Fruit fly (Drosophila melanogaster): Measurements from ENCODE around the gene CG31848.

CG31848 gene

dm6 chr2L:13291066-13291434 lies 25.4 kb upstream of the CG31848 start (continued):
- peak; percentile 4 for TF ChIP-seq CG3281 (GFP tag; optimal IDR thresholded peaks at IDR 0.05)
- 0 out of 3 replicates have a peak, but pooled peaks have one; percentile 7 for TF ChIP-seq Optix (GFP tag; IDR thresholded peaks at IDR 0.05)
- peak; percentile 61; the same call in 1 of the 2 replicates for TF ChIP-seq CG14441 (GFP tag; IDR thresholded peaks at IDR 0.05)
- peak; percentile 6; the same call in 1 of the 2 replicates for TF ChIP-seq Atf6 (GFP tag; IDR thresholded peaks at IDR 0.05)
- TF ChIP-seq Med (GFP tag), result peak; percentile 25
- peak; percentile 58 for TF ChIP-seq Ets65A (GFP tag)
- TF ChIP-seq klu (GFP tag; IDR thresholded peaks at IDR 0.05), result 0 out of 2 replicates have a peak, but pooled peaks have one; percentile 13
- TF ChIP-seq gt (GFP tag; IDR thresholded peaks at IDR 0.05), result 0 out of 2 replicates have a peak, but pooled peaks have one; percentile 12

- TF ChIP-seq Ravus (GFP tag; IDR thresholded peaks at IDR 0.05), result no peak; the same call in 1 of the 2 replicates
- no peak for TF ChIP-seq CG3838 (GFP tag; optimal IDR thresholded peaks at IDR 0.05)
- peak; percentile 77 for TF ChIP-seq CG12299 (tag; optimal IDR thresholded peaks at IDR 0.05)
- 0 out of 3 replicates have a peak, but pooled peaks have one; percentile 11 for TF ChIP-seq Doc3 (GFP tag; IDR thresholded peaks at IDR 0.05; ENCODE audit: partially characterized antibody)
- peak; percentile 31 for TF ChIP-seq CG13123 (GFP tag; optimal IDR thresholded peaks at IDR 0.05)
- peak; percentile 4 for TF ChIP-seq mam (GFP tag; optimal IDR thresholded peaks at IDR 0.05)
- no peak for TF ChIP-seq ind (GFP tag; optimal IDR thresholded peaks at IDR 0.05)
- TF ChIP-seq jigr1 (GFP tag; IDR thresholded peaks at IDR 0.05), result no peak
- peak; percentile 64 for TF ChIP-seq run (tag; optimal IDR thresholded peaks at IDR 0.05)
- no peak for TF ChIP-seq fru (optimal IDR thresholded peaks at IDR 0.05)
- TF ChIP-seq vvl (GFP tag; IDR thresholded peaks at IDR 0.05), result peak; percentile 55; the same call in 1 of the 2 replicates
- TF ChIP-seq dysf (GFP tag; IDR thresholded peaks at IDR 0.05), result peak; percentile 64; the same call in 2 of the 3 replicates
- 0 out of 2 replicates have a peak, but pooled peaks have one; percentile 17 for TF ChIP-seq CG11247 (GFP tag; IDR thresholded peaks at IDR 0.05)
- TF ChIP-seq ham (GFP tag; IDR thresholded peaks at IDR 0.05), result no peak
- peak; percentile 52; the same call in 1 of the 3 replicates for TF ChIP-seq HLH4C (GFP tag; IDR thresholded peaks at IDR 0.05; ENCODE audit: partially characterized antibody)
- peak; percentile 69 for TF ChIP-seq Rfx (GFP tag; IDR thresholded peaks at IDR 0.05)
- TF ChIP-seq eyg (GFP tag; optimal IDR thresholded peaks at IDR 0.05), result peak; percentile 72
- TF ChIP-seq CG10462 (GFP tag; optimal IDR thresholded peaks at IDR 0.05), result peak; percentile 15
- peak; percentile 69 for TF ChIP-seq CG8281 (tag; optimal IDR thresholded peaks at IDR 0.05)
- peak in 1 of 2 experiments; percentile 80 for TF ChIP-seq Eip74EF (GFP tag; optimal IDR thresholded peaks at IDR 0.05)
- peak; percentile 26 for TF ChIP-seq lilli (GFP tag; optimal IDR thresholded peaks at IDR 0.05)
- no peak for TF ChIP-seq fu2 (GFP tag; optimal IDR thresholded peaks at IDR 0.05)
- no peak for TF ChIP-seq chif (GFP tag; optimal IDR thresholded peaks at IDR 0.05)
- TF ChIP-seq wek (GFP tag; optimal IDR thresholded peaks at IDR 0.05), result peak; percentile 90
- TF ChIP-seq CG1529 (GFP tag; optimal IDR thresholded peaks at IDR 0.05), result peak; percentile 84
- TF ChIP-seq slou (GFP tag; optimal IDR thresholded peaks at IDR 0.05), result no peak
- TF ChIP-seq Bteb2 (GFP tag; optimal IDR thresholded peaks at IDR 0.05), result peak; percentile 63
- TF ChIP-seq unc-4 (GFP tag; IDR thresholded peaks at IDR 0.05; ENCODE audit: partially characterized antibody), result peak; percentile 55; the same call in 1 of the 2 replicates
- TF ChIP-seq CG9215 (GFP tag; IDR thresholded peaks at IDR 0.05), result no peak
- peak; percentile 69 for TF ChIP-seq CG9727 (GFP tag; optimal IDR thresholded peaks at IDR 0.05)
- peak; percentile 10; the same call in 1 of the 2 replicates for TF ChIP-seq CG14441 (GFP tag; IDR thresholded peaks at IDR 0.05)
- TF ChIP-seq CG7556 (GFP tag; optimal IDR thresholded peaks at IDR 0.05), result peak; percentile 55
- peak; percentile 80 for TF ChIP-seq oc (tag; optimal IDR thresholded peaks at IDR 0.05)
- no peak for TF ChIP-seq vfl (GFP tag; optimal IDR thresholded peaks at IDR 0.05)
- peak; percentile 78 for TF ChIP-seq CG12659 (GFP tag; optimal IDR thresholded peaks at IDR 0.05)
- TF ChIP-seq CG11696 (GFP tag; IDR thresholded peaks at IDR 0.05), result peak; percentile 66
- TF ChIP-seq CG2129 (GFP tag; IDR thresholded peaks at IDR 0.05; ENCODE audit: partially characterized antibody), result no peak
- TF ChIP-seq CG3995 (GFP tag; optimal IDR thresholded peaks at IDR 0.05), result no peak
- peak; percentile 67 for TF ChIP-seq ap (GFP tag; IDR thresholded peaks at IDR 0.05)
- TF ChIP-seq Ets65A (GFP tag), result no peak
- TF ChIP-seq trh (GFP tag; optimal IDR thresholded peaks at IDR 0.05), result peak; percentile 14
- peak; percentile 50 for TF ChIP-seq Mes4 (GFP tag; optimal IDR thresholded peaks at IDR 0.05)
These were observed 24.8 kb upstream of the CG31848 start for dm6 chr2L:13290276-13291065.
